Worm (Caenorhabditis elegans) whole organism, dauer: Measurements from ENCODE around the gene F49F1.18.
"Not testable (repeated sequence)": the region's sequence is repeated elsewhere in the genome, so short reads cannot be mapped to it uniquely, and the experiment has no call there.

Source experiments
- unc-62 ChIP-seq: sonication (generic microtip); optimal IDR thresholded peaks from 2 replicates; lab custom pipeline; 2017; ENCODE audit warnings: missing biosample characterization, missing genetic modification reagents, missing genetic modification characterization

The F49F1.18 gene

ce11 chrIV:4140265-4140664, at the start of gene F49F1.18:
TSS of gene F49F1.18 (minus strand) at chrIV:4140365.
- no peak for TF ChIP-seq unc-62 (GFP tag; lab: Kevin White, UChicago)

DNA sequence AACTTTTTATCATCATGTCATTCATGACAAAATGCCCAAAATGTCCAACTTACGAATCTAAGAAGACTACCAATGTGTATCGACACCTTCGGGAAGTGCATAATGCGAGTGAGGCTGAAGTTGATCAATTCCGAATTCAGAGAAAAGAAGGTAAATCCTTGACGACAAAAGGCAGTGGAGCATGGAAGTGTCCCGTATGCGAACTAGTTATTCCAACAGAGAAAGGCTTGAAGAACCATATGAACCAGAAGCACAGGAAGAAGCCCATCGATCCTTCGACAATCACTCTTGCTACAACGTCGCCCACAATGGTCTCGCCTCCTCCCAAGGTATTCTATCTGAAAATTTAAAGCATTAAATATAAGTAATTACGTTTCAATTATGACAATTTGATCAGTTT, 45.9 kb upstream of the F49F1.18 start, which contains the start of gene K08D10.11:
Gene K08D10.11, minus strand, starts transcription at position 101 of the 400 bp plus-strand sequence.
- not testable (repeated sequence) for TF ChIP-seq unc-62 (GFP tag; lab: Kevin White, UChicago)

- TF ChIP-seq unc-62 (GFP tag; lab: Kevin White, UChicago) = no peak
Measured at ce11 chrIV:4178424-4178823, 38.3 kb upstream of the F49F1.18 start, which contains the start of gene tsen-34. TSS of gene tsen-34 (plus strand) at chrIV:4178457.

ce11 chrIV:4177560-4177959, 37.4 kb upstream of the F49F1.18 start:
- TF ChIP-seq unc-62 (GFP tag; lab: Kevin White, UChicago) = no peak

DNA sequence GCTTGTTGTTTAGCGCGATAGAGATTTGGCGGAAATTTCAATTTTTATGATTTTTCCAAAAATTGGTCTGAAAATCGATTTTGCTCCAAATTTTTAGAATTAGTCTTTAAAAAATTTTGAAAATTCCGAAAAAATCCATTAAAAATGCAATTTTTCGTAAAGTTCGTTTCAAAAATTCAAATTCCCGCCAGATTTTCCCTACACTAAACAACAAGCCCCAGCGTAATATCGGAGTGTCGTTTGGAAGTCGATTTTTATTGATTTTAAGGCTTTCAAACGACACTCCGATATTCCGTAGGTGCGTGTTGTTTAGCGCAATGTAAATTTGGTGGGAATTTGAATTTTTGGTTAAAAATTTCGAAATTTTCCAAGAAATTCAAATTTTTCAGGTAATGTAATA, 36.5 kb upstream of the F49F1.18 start:
- no peak for TF ChIP-seq unc-62 (GFP tag; lab: Kevin White, UChicago)

ce11 chrIV:4176088-4176487, 35.9 kb upstream of the F49F1.18 start, which contains the start of gene dnj-15:
TSS of gene dnj-15 (plus strand) at chrIV:4176388.
- TF ChIP-seq unc-62 (GFP tag; lab: Kevin White, UChicago) = no peak

- no peak for TF ChIP-seq unc-62 (GFP tag; lab: Kevin White, UChicago)
Measured at ce11 chrIV:4173789-4174188, 33.6 kb upstream of the F49F1.18 start, which contains the start of gene rnp-3. TSS of gene rnp-3 (plus strand) at chrIV:4174089.

- no peak for TF ChIP-seq unc-62 (GFP tag; lab: Kevin White, UChicago)
Measured at ce11 chrIV:4172242-4172641, 32.1 kb upstream of the F49F1.18 start.

DNA sequence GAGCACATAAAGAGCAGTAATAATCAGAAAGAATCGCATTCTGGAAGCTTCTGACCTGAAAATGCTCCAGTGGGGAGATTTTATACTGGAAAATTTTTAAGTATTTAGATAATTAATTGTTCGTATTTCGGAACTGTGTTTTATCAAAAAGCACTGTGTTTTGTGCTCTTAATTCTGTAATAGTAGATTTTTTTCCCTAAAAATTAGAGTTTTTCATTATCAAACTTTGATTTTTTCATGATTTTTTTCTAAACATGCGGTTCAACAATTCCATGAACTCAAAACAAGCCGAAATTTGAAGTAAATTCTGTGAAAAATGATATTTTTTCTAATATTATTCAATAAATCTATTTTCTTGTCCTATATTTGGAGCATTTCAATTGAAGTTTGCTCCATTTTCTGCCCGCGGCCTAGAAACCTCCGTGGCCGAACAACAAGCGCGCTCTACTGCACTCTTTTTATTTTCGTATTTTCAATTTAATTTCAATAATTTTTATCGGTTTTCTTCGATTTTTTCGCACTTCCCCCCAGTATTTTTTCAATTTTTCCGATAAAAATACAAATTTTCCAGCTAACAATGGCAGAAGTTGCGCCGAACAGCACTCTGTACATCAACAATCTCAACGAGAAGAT, 31.5 kb upstream of the F49F1.18 start, which contains the start of the genes K08D10.13 and rnp-2:
Gene K08D10.13, minus strand, starts transcription at position 51 of the 633 bp plus-strand sequence.
Gene rnp-2, plus strand, starts transcription at position 546 of the 633 bp plus-strand sequence.
- TF ChIP-seq unc-62 (GFP tag; lab: Kevin White, UChicago) = no peak

- no peak for TF ChIP-seq unc-62 (GFP tag; lab: Kevin White, UChicago)
Measured at ce11 chrIV:4167296-4167695, 27.1 kb upstream of the F49F1.18 start.

DNA sequence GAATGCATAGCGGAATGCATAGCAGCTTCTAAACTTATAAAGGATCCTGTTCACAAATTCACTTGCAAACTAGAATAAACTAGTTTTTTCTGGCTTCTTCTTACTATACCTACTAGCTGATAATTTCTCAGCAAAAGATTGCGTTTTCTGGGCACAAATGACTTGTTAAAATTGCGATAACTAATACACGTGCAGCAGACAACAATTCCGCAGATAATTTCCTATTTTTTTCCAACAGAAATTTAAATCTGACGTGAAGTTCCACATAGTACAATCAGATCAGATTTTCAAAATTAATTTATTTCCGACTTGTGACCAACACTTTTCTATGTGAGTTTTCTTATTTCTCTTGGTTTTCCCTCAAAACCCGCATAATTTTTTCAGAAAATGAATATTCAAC, 24.2 kb upstream of the F49F1.18 start, which contains the start of gene scrm-8:
Gene scrm-8, plus strand, starts transcription at position 301 of the 400 bp plus-strand sequence.
- no peak for TF ChIP-seq unc-62 (GFP tag; lab: Kevin White, UChicago)

- TF ChIP-seq unc-62 (GFP tag; lab: Kevin White, UChicago) = no peak
Measured at ce11 chrIV:4162121-4162520, 22.0 kb upstream of the F49F1.18 start, which contains the start of gene scrm-5. TSS of gene scrm-5 (plus strand) at chrIV:4162421.

- TF ChIP-seq unc-62 (GFP tag; lab: Kevin White, UChicago) = no peak
Measured at ce11 chrIV:4154641-4155040, 14.5 kb upstream of the F49F1.18 start, which contains the start of gene K08D10.14. TSS of gene K08D10.14 (plus strand) at chrIV:4154941.

- no peak for TF ChIP-seq unc-62 (GFP tag; lab: Kevin White, UChicago)
Measured at ce11 chrIV:4152143-4152542, 12.0 kb upstream of the F49F1.18 start, which contains the start of the genes K08D10.10 and R07C12.1. TSS of gene K08D10.10 (plus strand) at chrIV:4152235. TSS of gene R07C12.1 (plus strand) at chrIV:4152456.

DNA sequence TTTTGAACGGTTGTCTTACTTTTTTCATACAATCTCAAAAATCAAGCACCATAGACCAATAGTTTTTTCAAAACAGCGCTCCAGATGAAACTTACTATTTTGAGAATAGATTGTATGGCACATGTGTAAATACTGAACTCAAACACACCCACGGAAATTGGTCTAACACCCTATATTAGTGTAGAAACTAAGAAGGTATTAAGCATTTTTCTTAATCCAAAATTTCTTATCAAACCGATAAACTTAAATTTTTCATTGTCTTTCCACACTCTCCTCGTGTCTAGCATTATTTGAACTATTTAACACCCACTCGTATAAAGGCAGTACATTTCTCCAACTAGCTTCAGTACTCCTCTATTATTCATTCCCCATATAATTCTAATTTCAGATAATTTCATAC, 10.0 kb upstream of the F49F1.18 start:
- TF ChIP-seq unc-62 (GFP tag; lab: Kevin White, UChicago) = no peak

DNA sequence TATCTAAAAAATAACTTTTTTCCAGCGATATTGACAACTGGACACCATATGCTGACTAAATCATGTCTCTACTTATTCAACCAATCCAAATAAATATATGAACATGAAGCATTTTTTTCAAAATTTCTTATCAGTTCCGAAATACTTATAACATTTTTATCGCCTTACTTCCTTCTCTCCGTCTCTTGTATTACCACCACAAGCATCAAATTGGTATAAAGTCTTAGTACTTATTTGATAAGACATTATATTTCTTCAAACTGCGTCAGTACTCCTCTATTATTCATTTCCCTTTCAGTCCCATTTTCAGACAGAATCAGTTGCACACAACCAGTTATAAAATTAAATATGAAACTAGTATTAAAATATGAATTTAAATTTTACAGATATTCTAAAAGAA, 7.7 kb upstream of the F49F1.18 start:
- no peak for TF ChIP-seq unc-62 (GFP tag; lab: Kevin White, UChicago)

ce11 chrIV:4144784-4145183, 4.6 kb upstream of the F49F1.18 start, which contains the start of gene R07C12.3:
TSS of gene R07C12.3 (plus strand) at chrIV:4145084.
- TF ChIP-seq unc-62 (GFP tag; lab: Kevin White, UChicago) = no peak
